Fruit fly (Drosophila melanogaster) whole organism, pupa: ENCODE results near the gene CG11134.
A peak's percentile ranks its signal among the peaks of the same experiment; 100 is the strongest.

Experiments used
- CG10348 ChIP-seq: fragments of 200-800 bp; sonication (Bioruptor generic); IDR thresholded peaks from 2 replicates; pipeline ENCODE4 v1.3.6; 2022; ENCODE audit warnings: missing biosample characterization, missing genetic modification characterization
- CG12605 ChIP-seq: fragments of 200-800 bp; sonication (Bioruptor generic); IDR thresholded peaks from 2 replicates; pipeline ENCODE4 v1.3.6; 2022; ENCODE audit warnings: missing biosample characterization, missing genetic modification characterization
- CG13204 ChIP-seq: fragments of 200-800 bp; sonication (Bioruptor generic); optimal IDR thresholded peaks from 2 replicates; lab custom pipeline; 2018; ENCODE audit warnings: missing biosample characterization, mild to moderate bottlenecking, missing genetic modification characterization, moderate library complexity
- CG14655 ChIP-seq: fragments of 200-800 bp; sonication (Bioruptor generic); optimal IDR thresholded peaks from 3 replicates; lab custom pipeline; 2017; ENCODE audit warnings: mild to moderate bottlenecking, missing biosample characterization, missing genetic modification reagents, missing genetic modification characterization
- CG15710 ChIP-seq: fragments of 200-800 bp; sonication (Bioruptor generic); optimal IDR thresholded peaks from 2 replicates; lab custom pipeline; 2018; ENCODE audit warnings: missing biosample characterization, mild to moderate bottlenecking, missing genetic modification characterization, moderate library complexity
- CG17806 ChIP-seq: fragments of 200-800 bp; sonication (Bioruptor generic); optimal IDR thresholded peaks from 2 replicates; lab custom pipeline; 2018; ENCODE audit warnings: missing biosample characterization, mild to moderate bottlenecking, missing genetic modification characterization, moderate library complexity
- CG32121 ChIP-seq: fragments of 200-800 bp; sonication (Bioruptor generic); IDR thresholded peaks from 2 replicates; pipeline ENCODE4 v1.3.6; 2022; ENCODE audit warnings: missing biosample characterization, missing genetic modification characterization
- CG34367 ChIP-seq: fragments of 200-800 bp; sonication (Bioruptor generic); optimal IDR thresholded peaks from 2 replicates; lab custom pipeline; 2018; ENCODE audit warnings: missing biosample characterization, mild to moderate bottlenecking, missing genetic modification characterization
- CG4496 ChIP-seq: fragments of 200-800 bp; sonication (Bioruptor generic); IDR thresholded peaks from 3 replicates; pipeline ENCODE4 v1.3.6; 2022; ENCODE audit warnings: missing biosample characterization, missing genetic modification characterization
- CG8159 ChIP-seq: fragments of 200-800 bp; sonication (Bioruptor generic); optimal IDR thresholded peaks from 3 replicates; lab custom pipeline; 2018; ENCODE audit warnings: missing biosample characterization, mild to moderate bottlenecking, missing genetic modification characterization, moderate library complexity
- CG8301 ChIP-seq: fragments of 200-800 bp; sonication (Bioruptor generic); optimal IDR thresholded peaks from 2 replicates; lab custom pipeline; 2018; ENCODE audit warnings: missing biosample characterization, mild to moderate bottlenecking, missing genetic modification characterization
- CG9948 ChIP-seq: fragments of 200-800 bp; sonication (Bioruptor generic); optimal IDR thresholded peaks from 2 replicates; lab custom pipeline; 2018; ENCODE audit warnings: missing biosample characterization, mild to moderate bottlenecking, missing genetic modification characterization, moderate library complexity
- D1 ChIP-seq: fragments of 200-800 bp; sonication (Bioruptor generic); optimal IDR thresholded peaks from 2 replicates; lab custom pipeline; 2018; ENCODE audit warnings: missing biosample characterization, mild to moderate bottlenecking, missing genetic modification characterization, moderate library complexity
- EcR ChIP-seq: fragments of 200-800 bp; sonication (Bioruptor generic); optimal IDR thresholded peaks from 3 replicates; lab custom pipeline; 2019; ENCODE audit warnings: missing biosample characterization, missing genetic modification characterization, mild to moderate bottlenecking, moderate library complexity, missing genetic modification reagents
- Ets98B ChIP-seq: fragments of 200-800 bp; sonication (Bioruptor generic); IDR thresholded peaks from 2 replicates; pipeline ENCODE4 v1.3.6; 2022; ENCODE audit warnings: missing biosample characterization, missing genetic modification characterization
- Pif1A ChIP-seq: fragments of 200-800 bp; sonication (Bioruptor generic); optimal IDR thresholded peaks from 3 replicates; lab custom pipeline; 2016; ENCODE audit warnings: missing biosample characterization, missing genetic modification characterization
- Pif1B ChIP-seq: fragments of 200-800 bp; sonication (Bioruptor generic); optimal IDR thresholded peaks from 3 replicates; lab custom pipeline; 2016; ENCODE audit warnings: missing biosample characterization, missing genetic modification characterization
- Snoo ChIP-seq: fragments of 200-800 bp; sonication (Bioruptor generic); optimal IDR thresholded peaks from 3 replicates; lab custom pipeline; 2017; ENCODE audit warnings: missing biosample characterization, mild to moderate bottlenecking, missing genetic modification characterization, inconsistent platforms
- fd96Ca ChIP-seq: fragments of 200-800 bp; sonication (Bioruptor generic); IDR thresholded peaks from 3 replicates; pipeline ENCODE4 v1.3.6; 2022; ENCODE audit warnings: missing biosample characterization, missing genetic modification characterization
- gl ChIP-seq: fragments of 200-800 bp; sonication (Bioruptor generic); optimal IDR thresholded peaks from 2 replicates; lab custom pipeline; 2018; ENCODE audit warnings: missing biosample characterization, mild to moderate bottlenecking, missing genetic modification characterization
- rn ChIP-seq: fragments of 200-800 bp; sonication (Bioruptor generic); IDR thresholded peaks from 2 replicates; pipeline ENCODE4 v1.3.6; 2022; ENCODE audit warnings: missing biosample characterization, missing genetic modification characterization

The CG11134 gene

DNA sequence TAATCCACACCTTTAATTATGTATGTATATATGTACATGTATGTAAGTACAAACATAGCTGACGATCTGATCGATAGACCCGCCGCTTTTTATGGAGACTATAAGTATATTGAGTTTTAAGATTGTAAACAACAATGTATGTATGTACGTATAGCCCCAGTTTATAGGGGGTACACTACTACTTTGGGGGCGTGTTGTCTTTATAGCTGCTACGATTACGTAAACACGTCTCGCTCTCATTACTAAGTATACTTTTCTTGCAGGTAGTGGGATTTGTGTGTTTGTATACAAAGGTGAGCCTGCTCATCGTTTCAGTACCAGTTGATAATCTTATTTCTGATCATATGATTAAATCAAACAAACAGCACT lies 12.1 kb downstream of the CG11134 start:
- TF ChIP-seq CG10348 (GFP tag; lab: Robert Waterston, UW) (no peak), Ets98B (GFP tag; lab: Robert Waterston, UW) (0 out of 2 replicates have a peak, but pooled peaks have one; percentile 18), gl (tag; lab: Kevin White, UChicago) (no peak), EcR (GFP tag; lab: Kevin White, UChicago) (no peak)

DNA sequence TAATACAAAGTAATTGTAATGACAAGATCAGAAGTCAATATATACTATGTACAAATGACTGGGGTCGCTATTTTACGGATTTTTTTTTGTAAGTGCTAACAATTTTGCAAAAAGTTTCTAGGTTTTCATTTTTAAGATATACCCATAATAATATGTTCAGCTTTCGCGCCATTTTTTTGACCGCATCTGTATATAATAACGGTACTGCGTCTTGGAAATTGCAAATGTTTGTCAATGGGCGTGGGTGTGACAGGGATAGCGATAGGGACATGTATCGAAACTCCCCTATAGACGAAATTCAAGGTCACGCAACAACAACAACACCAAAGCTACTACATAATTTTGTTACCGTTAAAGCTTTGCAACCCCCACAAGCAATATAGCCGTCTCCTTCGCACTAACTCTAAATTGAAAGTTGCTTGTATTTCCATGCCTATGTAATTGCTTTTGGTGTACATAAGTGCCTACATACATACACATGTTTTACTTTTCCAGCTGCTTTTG lies 14.9 kb downstream of the CG11134 start:
- TF ChIP-seq D1 (tag; lab: Kevin White, UChicago) (no peak), CG14655 (GFP tag; lab: Kevin White, UChicago) (no peak), CG15710 (no peak), CG4496 (no peak), fd96Ca (no peak), gl (tag; lab: Kevin White, UChicago) (no peak), rn (no peak), CG12605 (GFP tag; lab: Robert Waterston, UW) (no peak), CG10348 (GFP tag; lab: Robert Waterston, UW) (no peak), CG9948 (no peak), Snoo (tag; lab: Kevin White, UChicago) (no peak), CG32121 (GFP tag; lab: Robert Waterston, UW) (no peak), CG17806 (tag; lab: Kevin White, UChicago) (no peak), CG8159 (tag; lab: Kevin White, UChicago) (no peak), CG13204 (GFP tag; lab: Kevin White, UChicago) (no peak), Ets98B (GFP tag; lab: Robert Waterston, UW) (no peak), CG34367 (tag; lab: Kevin White, UChicago) (no peak), CG8301 (tag; lab: Kevin White, UChicago) (no peak), Pif1A (GFP tag; lab: Kevin White, UChicago) (no peak)
- TF ChIP-seq, all 21 proteins: peak for 0

DNA sequence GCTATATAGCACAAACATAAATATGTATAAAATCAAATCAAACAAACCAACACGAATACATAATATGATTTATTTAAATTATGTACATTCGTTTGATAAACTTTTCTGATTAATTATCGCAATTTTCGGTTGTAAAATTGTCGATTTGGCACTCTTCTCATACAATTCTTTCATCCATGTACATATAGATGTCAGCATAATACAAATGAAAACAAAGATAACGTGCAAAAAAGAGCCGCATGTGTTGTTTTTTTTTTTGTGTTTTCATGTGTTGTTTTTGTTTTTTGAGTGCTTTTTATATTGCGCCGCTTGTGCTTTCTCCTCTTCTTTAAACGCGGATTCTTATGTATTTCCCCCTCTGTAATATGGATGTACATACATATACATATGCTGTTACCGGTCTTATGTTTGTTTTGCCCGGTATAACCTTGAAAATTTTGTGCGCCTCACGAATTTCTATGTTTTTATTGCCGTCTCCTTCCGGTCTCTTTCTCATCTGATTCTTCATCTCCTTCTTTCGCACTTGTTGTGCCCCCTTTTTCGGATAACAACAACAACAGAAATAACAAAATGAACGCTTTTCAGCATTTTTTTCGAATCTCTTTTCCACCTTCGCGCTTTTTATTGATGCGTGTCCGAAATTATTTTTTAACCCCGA lies 15.5 kb downstream of the CG11134 start:
- TF ChIP-seq Pif1A (GFP tag; lab: Kevin White, UChicago) = peak; percentile 2
- no peak for TF ChIP-seq CG34367 (tag; lab: Kevin White, UChicago)
- TF ChIP-seq, all 21 proteins: peak for 1

DNA sequence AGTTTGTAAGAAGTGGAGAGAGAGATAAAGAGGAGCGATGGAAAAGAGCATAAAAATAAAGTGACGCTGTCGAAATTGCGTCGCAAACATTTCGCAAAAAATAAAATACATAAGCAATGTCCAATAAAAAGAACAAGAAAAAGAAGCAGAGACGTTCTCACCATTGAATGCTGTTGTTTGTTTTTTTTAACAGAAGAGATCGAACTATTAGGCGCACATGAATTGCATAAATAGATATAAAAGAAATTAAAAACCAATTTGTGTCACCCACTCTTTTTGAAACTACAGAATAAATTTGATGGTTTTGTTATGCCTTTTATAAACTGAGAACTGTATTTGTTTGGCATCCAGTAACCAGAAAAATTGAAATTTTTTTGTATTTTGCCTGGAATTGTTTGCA lies 16.0 kb downstream of the CG11134 start:
- TF ChIP-seq CG15710 (no peak), CG13204 (GFP tag; lab: Kevin White, UChicago) (no peak), Snoo (tag; lab: Kevin White, UChicago) (no peak), CG8159 (tag; lab: Kevin White, UChicago) (no peak), CG14655 (GFP tag; lab: Kevin White, UChicago) (no peak), CG4496 (no peak), CG12605 (GFP tag; lab: Robert Waterston, UW) (no peak), EcR (GFP tag; lab: Kevin White, UChicago) (no peak), CG34367 (tag; lab: Kevin White, UChicago) (no peak), Pif1B (GFP tag; lab: Kevin White, UChicago) (no peak), CG8301 (tag; lab: Kevin White, UChicago) (no peak)
- TF ChIP-seq, all 21 proteins: peak for 0

DNA sequence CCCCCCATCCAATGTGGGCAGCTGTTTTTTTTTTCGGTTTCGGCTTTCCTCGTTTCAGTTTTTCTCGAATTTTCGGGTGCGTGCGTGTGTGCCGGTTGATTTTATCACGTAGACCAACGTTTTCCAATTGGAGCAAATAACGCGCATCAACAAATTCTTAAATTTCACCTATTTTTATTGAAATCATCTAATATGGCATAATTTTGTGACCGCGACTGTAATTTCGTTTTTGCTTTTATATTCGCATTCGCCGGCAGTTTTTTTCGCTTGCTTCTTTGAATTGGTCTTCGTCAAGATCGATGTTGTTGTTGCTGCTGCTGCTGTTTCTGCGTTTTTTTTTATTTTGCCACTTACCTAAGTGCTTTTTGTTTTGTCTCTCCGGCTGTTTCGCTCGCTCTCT lies 16.7 kb downstream of the CG11134 start:
- TF ChIP-seq rn = no peak
- no peak; the same call in 1 of the 2 replicates for TF ChIP-seq CG32121 (GFP tag; lab: Robert Waterston, UW)
- TF ChIP-seq CG12605 (GFP tag; lab: Robert Waterston, UW) = peak; percentile 85
- TF ChIP-seq CG8159 (tag; lab: Kevin White, UChicago) = peak; percentile 29
- peak; percentile 63; the same call in 1 of the 2 replicates for TF ChIP-seq Ets98B (GFP tag; lab: Robert Waterston, UW)
- TF ChIP-seq CG8301 (tag; lab: Kevin White, UChicago) = peak; percentile 49
- peak; percentile 53; the same call in 2 of the 3 replicates for TF ChIP-seq fd96Ca
- peak; percentile 25 for TF ChIP-seq Pif1A (GFP tag; lab: Kevin White, UChicago)
- peak; percentile 17 for TF ChIP-seq CG17806 (tag; lab: Kevin White, UChicago)
- TF ChIP-seq CG10348 (GFP tag; lab: Robert Waterston, UW) = no peak
- TF ChIP-seq CG15710 = peak; percentile 55
- peak; percentile 46 for TF ChIP-seq CG14655 (GFP tag; lab: Kevin White, UChicago)
- TF ChIP-seq EcR (GFP tag; lab: Kevin White, UChicago) = no peak
- TF ChIP-seq Snoo (tag; lab: Kevin White, UChicago) = peak; percentile 34
- TF ChIP-seq CG4496 = peak; percentile 76; the same call in 1 of the 3 replicates
- peak; percentile 44 for TF ChIP-seq CG13204 (GFP tag; lab: Kevin White, UChicago)
- peak; percentile 73 for TF ChIP-seq gl (tag; lab: Kevin White, UChicago)
- peak; percentile 55 for TF ChIP-seq CG34367 (tag; lab: Kevin White, UChicago)
- peak; percentile 13 for TF ChIP-seq CG9948
- TF ChIP-seq D1 (tag; lab: Kevin White, UChicago) = no peak

DNA sequence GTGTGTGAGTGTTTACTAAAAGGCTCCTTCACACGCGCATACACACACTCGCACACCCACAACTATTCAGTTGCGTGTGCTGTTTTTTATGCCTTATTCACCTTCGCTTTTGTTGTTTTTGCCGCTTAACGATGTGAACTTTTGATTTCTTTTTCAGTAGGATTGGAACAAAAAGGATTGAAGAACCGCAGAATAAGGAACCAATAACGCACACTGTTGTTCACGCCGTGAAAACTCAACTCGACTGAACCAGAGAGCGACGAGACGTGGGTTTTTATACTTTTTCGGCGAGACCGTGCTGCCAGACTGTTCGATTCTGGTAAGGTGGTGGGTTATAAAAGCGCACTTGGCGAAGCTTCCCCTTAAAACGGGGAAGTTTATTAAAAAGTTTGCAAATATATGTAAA lies 17.4 kb downstream of the CG11134 start, which contains the start of gene Pdcd4:
Gene Pdcd4 (minus strand): TSS at position 255 of the 406 bp plus-strand sequence.
- TF ChIP-seq D1 (tag; lab: Kevin White, UChicago) (peak; percentile 42), CG10348 (GFP tag; lab: Robert Waterston, UW) (no peak), Pif1A (GFP tag; lab: Kevin White, UChicago) (peak; percentile 80), fd96Ca (peak; percentile 34; the same call in 1 of the 3 replicates), CG17806 (tag; lab: Kevin White, UChicago) (peak; percentile 27), EcR (GFP tag; lab: Kevin White, UChicago) (peak; percentile 78), CG14655 (GFP tag; lab: Kevin White, UChicago) (peak; percentile 64), CG32121 (GFP tag; lab: Robert Waterston, UW) (peak; percentile 42; the same call in 1 of the 2 replicates), CG12605 (GFP tag; lab: Robert Waterston, UW) (peak; percentile 40; the same call in 1 of the 2 replicates), rn (0 out of 2 replicates have a peak, but pooled peaks have one; percentile 19), CG4496 (peak; percentile 67; the same call in 2 of the 3 replicates), Pif1B (GFP tag; lab: Kevin White, UChicago) (peak; percentile 34), CG34367 (tag; lab: Kevin White, UChicago) (peak; percentile 74), gl (tag; lab: Kevin White, UChicago) (peak; percentile 83), CG13204 (GFP tag; lab: Kevin White, UChicago) (peak; percentile 48), Ets98B (GFP tag; lab: Robert Waterston, UW) (peak; percentile 28; the same call in 1 of the 2 replicates), CG9948 (peak; percentile 38), Snoo (tag; lab: Kevin White, UChicago) (no peak), CG8159 (tag; lab: Kevin White, UChicago) (peak; percentile 56), CG15710 (peak; percentile 43), CG8301 (tag; lab: Kevin White, UChicago) (peak; percentile 16)
